Worm (Caenorhabditis elegans): Measurements from ENCODE around the gene fbxb-90.

DNA sequence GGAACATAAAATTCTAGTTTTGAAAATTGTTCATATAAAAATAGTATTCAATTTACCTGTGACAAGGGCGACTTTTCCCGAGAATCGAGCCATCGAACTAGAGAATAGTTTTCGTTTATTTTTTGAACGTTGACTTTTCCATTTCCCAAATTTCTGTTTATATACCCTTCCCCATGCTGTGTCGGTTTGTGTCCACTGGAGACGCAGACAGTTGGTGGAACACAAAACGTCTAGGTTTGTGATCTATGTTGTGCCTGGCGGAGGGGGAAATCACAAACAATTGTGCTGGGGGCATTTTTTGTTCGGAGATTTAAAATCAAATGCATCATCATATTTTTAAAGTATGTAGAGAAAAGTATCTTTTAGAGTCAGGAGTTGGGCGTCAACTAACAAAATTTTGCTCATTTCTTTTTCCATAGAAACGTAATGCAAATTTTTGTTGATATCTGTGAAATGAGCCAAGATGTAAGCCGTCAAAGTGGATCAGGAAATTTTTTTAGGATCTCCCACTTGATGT lies 4.9 kb downstream of the fbxb-90 start, which contains the start of gene nta-1:
- no peak for TF ChIP-seq snpc-4 (tag; optimal IDR thresholded peaks at IDR 0.05)
- TF ChIP-seq aly-2 (tag; optimal IDR thresholded peaks at IDR 0.05): no peak
- TF ChIP-seq Y116A8C.19 (tag; optimal IDR thresholded peaks at IDR 0.05; ENCODE audit: borderline replicate concordance): no peak
- TF ChIP-seq hpl-2 (GFP tag; optimal IDR thresholded peaks at IDR 0.05): no peak
- peak in 1 of 2 experiments; percentile 22 for TF ChIP-seq mdl-1 (tag; optimal IDR thresholded peaks at IDR 0.05)
- no peak for TF ChIP-seq blmp-1 (tag; optimal IDR thresholded peaks at IDR 0.05)
- no peak for TF ChIP-seq egl-13 (tag; optimal IDR thresholded peaks at IDR 0.05)

Data from whole organism, L1 larva.